Fruit fly (Drosophila melanogaster) whole organism, embryonic: Measurements from ENCODE around the gene RanGAP.
A peak's percentile ranks its signal among the peaks of the same experiment; 100 is the strongest.

Experiments
- Bdp1 ChIP-seq: fragments of 200-800 bp; sonication (Bioruptor generic); optimal IDR thresholded peaks from 3 replicates; lab custom pipeline; 2016; ENCODE audit warnings: missing biosample characterization, missing genetic modification characterization
- Bteb2 ChIP-seq: fragments of 200-800 bp; sonication (Bioruptor generic); optimal IDR thresholded peaks from 2 replicates; lab custom pipeline; 2016; ENCODE audit warnings: missing biosample characterization, missing genetic modification characterization
- CG10267 ChIP-seq: fragments of 200-800 bp; sonication (Bioruptor generic); optimal IDR thresholded peaks from 2 replicates; lab custom pipeline; 2018; ENCODE audit warnings: missing biosample characterization, mild to moderate bottlenecking, missing genetic modification characterization, moderate library complexity
- CG10979 ChIP-seq: fragments of 200-800 bp; sonication (Bioruptor generic); optimal IDR thresholded peaks from 2 replicates; lab custom pipeline; 2018; ENCODE audit warnings: missing biosample characterization, mild to moderate bottlenecking, missing genetic modification characterization, moderate library complexity
- CG11456 ChIP-seq: fragments of 200-800 bp; sonication (Bioruptor generic); IDR thresholded peaks from 3 replicates; pipeline ENCODE4 v1.3.6; 2022; ENCODE audit warnings: missing biosample characterization, missing genetic modification characterization
- CG12155 ChIP-seq: fragments of 200-800 bp; sonication (Bioruptor generic); optimal IDR thresholded peaks from 3 replicates; lab custom pipeline; 2016; ENCODE audit warnings: missing biosample characterization, missing genetic modification characterization
- CG13287 ChIP-seq: fragments of 200-800 bp; sonication (Bioruptor generic); IDR thresholded peaks from 2 replicates; pipeline ENCODE4 v1.3.6; 2022; ENCODE audit warnings: missing biosample characterization, missing genetic modification characterization; ENCODE audit not compliant: partially characterized antibody
- CG1602 ChIP-seq: fragments of 200-800 bp; sonication (Bioruptor generic); optimal IDR thresholded peaks from 3 replicates; lab custom pipeline; 2016; ENCODE audit warnings: missing biosample characterization, missing genetic modification characterization
- CG17829 ChIP-seq: fragments of 200-800 bp; optimal IDR thresholded peaks from 2 replicates; lab custom pipeline; 2019; ENCODE audit warnings: missing biosample characterization, mild to moderate bottlenecking, missing genetic modification characterization, moderate library complexity
- CG18476 ChIP-seq: fragments of 200-800 bp; sonication (Bioruptor generic); optimal IDR thresholded peaks from 2 replicates; lab custom pipeline; 2016; ENCODE audit warnings: missing biosample characterization, mild to moderate bottlenecking, missing genetic modification characterization
- CG32767 ChIP-seq: fragments of 200-800 bp; sonication (Bioruptor generic); IDR thresholded peaks from 2 replicates; pipeline ENCODE4 v1.3.6; 2022; ENCODE audit warnings: missing biosample characterization, missing genetic modification characterization
- CG34422 ChIP-seq: fragments of 200-800 bp; sonication (Bioruptor generic); IDR thresholded peaks from 3 replicates; pipeline ENCODE4 v1.3.6; 2022; ENCODE audit warnings: missing biosample characterization, missing genetic modification characterization
- CG6175 ChIP-seq: fragments of 200-800 bp; sonication (Bioruptor generic); IDR thresholded peaks from 3 replicates; pipeline ENCODE4 v1.3.6; 2022; ENCODE audit warnings: missing biosample characterization, missing genetic modification characterization
- CG6813 ChIP-seq: fragments of 200-800 bp; sonication (Bioruptor generic); optimal IDR thresholded peaks from 2 replicates; lab custom pipeline; 2017; ENCODE audit warnings: missing biosample characterization, missing genetic modification characterization, mild to moderate bottlenecking, moderate library complexity, missing genetic modification reagents
- Chrac-16 ChIP-seq: fragments of 200-800 bp; sonication (Bioruptor generic); optimal IDR thresholded peaks from 3 replicates; lab custom pipeline; 2016; ENCODE audit warnings: missing biosample characterization, missing genetic modification characterization
- D ChIP-seq, 2 experiments: fragments of 200-800 bp in 1 of 2; fragments of >200 bp in 1 of 2; sonication (Bioruptor generic) in 1 of 2; optimal IDR thresholded peaks; 2 replicates in 1 of 2; 3 replicates in 1 of 2; lab custom pipeline; 2017; ENCODE audit warnings: mild to moderate bottlenecking in 1 of 2, missing biosample characterization in 1 of 2, missing genetic modification characterization in 1 of 2, missing genetic modification reagents in 1 of 2
- Hand ChIP-seq: fragments of 200-800 bp; sonication (Bioruptor generic); optimal IDR thresholded peaks from 2 replicates; lab custom pipeline; 2017; ENCODE audit warnings: mild to moderate bottlenecking, missing biosample characterization, missing genetic modification reagents, missing genetic modification characterization
- Hr51 ChIP-seq, 2 experiments: fragments of 200-800 bp; sonication (Bioruptor generic); optimal IDR thresholded peaks; 2 replicates in 1 of 2; 3 replicates in 1 of 2; lab custom pipeline; 2016 to 2018; ENCODE audit warnings: missing biosample characterization in 2 of 2, missing genetic modification characterization in 2 of 2, mild to moderate bottlenecking in 1 of 2, moderate library complexity in 1 of 2
- Hr78 ChIP-seq, 2 experiments: fragments of 200-800 bp in 1 of 2; fragments of >200 bp in 1 of 2; sonication (Bioruptor generic) in 1 of 2; optimal IDR thresholded peaks; 2 replicates each; lab custom pipeline; 2017 to 2019; ENCODE audit warnings: missing biosample characterization in 2 of 2, missing genetic modification characterization in 2 of 2, mild to moderate bottlenecking in 1 of 2, moderate library complexity in 1 of 2
- PHDP ChIP-seq: fragments of 200-800 bp; sonication (Bioruptor generic); optimal IDR thresholded peaks from 3 replicates; lab custom pipeline; 2018; ENCODE audit warnings: missing biosample characterization, mild to moderate bottlenecking, missing genetic modification characterization, moderate library complexity
- Ravus ChIP-seq: fragments of 200-800 bp; sonication (Bioruptor generic); IDR thresholded peaks from 2 replicates; pipeline ENCODE4 v1.3.6; 2022; ENCODE audit warnings: missing biosample characterization, missing genetic modification characterization
- Rx ChIP-seq: fragments of 200-800 bp; sonication (Bioruptor generic); IDR thresholded peaks from 2 replicates; pipeline ENCODE4 v1.3.6; 2022; ENCODE audit warnings: missing biosample characterization, missing genetic modification characterization
- Side ChIP-seq: fragments of 200-800 bp; sonication (Bioruptor generic); optimal IDR thresholded peaks from 2 replicates; lab custom pipeline; 2016; ENCODE audit warnings: missing biosample characterization, missing genetic modification characterization
- Sry-β ChIP-seq: fragments of 200-800 bp; sonication (Bioruptor generic); optimal IDR thresholded peaks from 2 replicates; lab custom pipeline; 2018; ENCODE audit warnings: missing biosample characterization, mild to moderate bottlenecking, missing genetic modification characterization, moderate library complexity
- Trl ChIP-seq, 3 experiments: fragments of >200 bp in 2 of 3; fragments of 200-800 bp in 1 of 3; sonication (Bioruptor generic) in 1 of 3; optimal IDR thresholded peaks; 2 replicates in 1 of 3; 3 replicates in 2 of 3; lab custom pipeline; 2016 to 2017; ENCODE audit warnings: missing biosample characterization in 1 of 3, missing genetic modification characterization in 1 of 3
- ap ChIP-seq: fragments of 200-800 bp; sonication (Bioruptor generic); IDR thresholded peaks from 2 replicates; pipeline ENCODE4 v1.3.6; 2022; ENCODE audit warnings: missing biosample characterization, missing genetic modification characterization
- bsh ChIP-seq, 2 experiments: fragments of 200-800 bp; sonication (Bioruptor generic); optimal IDR thresholded peaks; 2 replicates each; lab custom pipeline; 2017 to 2018; ENCODE audit warnings: mild to moderate bottlenecking in 2 of 2, missing biosample characterization in 2 of 2, missing genetic modification characterization in 2 of 2, moderate library complexity in 1 of 2
- cas ChIP-seq: fragments of 200-800 bp; sonication (Bioruptor generic); IDR thresholded peaks from 2 replicates; pipeline ENCODE4 v1.3.6; 2022; ENCODE audit warnings: missing biosample characterization, missing genetic modification characterization
- crp ChIP-seq, 2 experiments: fragments of 200-800 bp; sonication (Bioruptor generic); optimal IDR thresholded peaks; 2 replicates in 1 of 2; 3 replicates in 1 of 2; lab custom pipeline; 2017; ENCODE audit warnings: missing biosample characterization in 2 of 2, missing genetic modification characterization in 2 of 2, mild to moderate bottlenecking in 1 of 2, moderate library complexity in 1 of 2
- cwo ChIP-seq: fragments of 200-800 bp; sonication (Bioruptor generic); optimal IDR thresholded peaks from 3 replicates; lab custom pipeline; 2017; ENCODE audit warnings: missing biosample characterization, missing genetic modification characterization, mild to moderate bottlenecking, moderate library complexity, missing genetic modification reagents
- dysf ChIP-seq: fragments of 200-800 bp; sonication (Bioruptor generic); IDR thresholded peaks from 3 replicates; pipeline ENCODE4 v1.3.6; 2022; ENCODE audit warnings: missing biosample characterization, missing genetic modification characterization
- gt ChIP-seq: fragments of 200-800 bp; sonication (Bioruptor generic); IDR thresholded peaks from 2 replicates; pipeline ENCODE4 v1.3.6; 2022; ENCODE audit warnings: missing biosample characterization, missing genetic modification characterization
- her ChIP-seq: fragments of 200-800 bp; sonication (Bioruptor generic); optimal IDR thresholded peaks from 2 replicates; lab custom pipeline; 2016; ENCODE audit warnings: missing biosample characterization, missing genetic modification characterization
- jigr1 ChIP-seq: fragments of 200-800 bp; sonication (Bioruptor generic); IDR thresholded peaks from 3 replicates; pipeline ENCODE4 v1.3.6; 2022; ENCODE audit warnings: missing biosample characterization, missing genetic modification characterization
- lmd ChIP-seq: fragments of 200-800 bp; sonication (Bioruptor generic); IDR thresholded peaks from 2 replicates; pipeline ENCODE4 v1.3.6; 2022; ENCODE audit warnings: missing biosample characterization, missing genetic modification characterization
- lola ChIP-seq, 3 experiments: fragments of >200 bp in 2 of 3; fragments of 200-800 bp in 1 of 3; sonication (Bioruptor generic) in 1 of 3; optimal IDR thresholded peaks; 2 replicates each; lab custom pipeline; 2017 to 2019; ENCODE audit warnings: missing biosample characterization in 3 of 3, missing genetic modification characterization in 3 of 3, mild to moderate bottlenecking in 1 of 3, moderate library complexity in 1 of 3
- mam ChIP-seq: fragments of 200-800 bp; sonication (Bioruptor generic); optimal IDR thresholded peaks from 3 replicates; lab custom pipeline; 2016; ENCODE audit warnings: missing biosample characterization, missing genetic modification characterization
- otp ChIP-seq: fragments of 200-800 bp; sonication (Bioruptor generic); IDR thresholded peaks from 3 replicates; pipeline ENCODE4, ENCODE4 v1.3.6; 2022; ENCODE audit warnings: missing biosample characterization, missing genetic modification characterization
- row ChIP-seq: fragments of 200-800 bp; sonication (Bioruptor generic); IDR thresholded peaks from 3 replicates; pipeline ENCODE4 v1.3.6; 2022; ENCODE audit warnings: missing biosample characterization, missing genetic modification characterization
- sens ChIP-seq: fragments of 200-800 bp; sonication (Bioruptor generic); peaks from one replicate; lab custom pipeline; 2016; ENCODE audit warnings: missing biosample characterization, missing genetic modification characterization
- sr ChIP-seq: fragments of 200-800 bp; sonication (Bioruptor generic); IDR thresholded peaks from 3 replicates; pipeline ENCODE4 v1.3.6; 2022; ENCODE audit warnings: missing biosample characterization, missing genetic modification characterization
- ssp ChIP-seq: fragments of 200-800 bp; sonication (Bioruptor generic); IDR thresholded peaks from 2 replicates; pipeline ENCODE4 v1.3.6; 2022; ENCODE audit warnings: missing biosample characterization, missing genetic modification characterization
- sug ChIP-seq: fragments of 200-800 bp; optimal IDR thresholded peaks from 2 replicates; lab custom pipeline; 2019; ENCODE audit warnings: missing biosample characterization, mild to moderate bottlenecking, missing genetic modification characterization, moderate library complexity
- tin ChIP-seq: fragments of 200-800 bp; sonication (Bioruptor generic); optimal IDR thresholded peaks from 3 replicates; lab custom pipeline; 2016; ENCODE audit warnings: missing biosample characterization, missing genetic modification characterization
- tna ChIP-seq: fragments of 200-800 bp; sonication (Bioruptor generic); IDR thresholded peaks from 2 replicates; pipeline ENCODE4 v1.3.6; 2022; ENCODE audit warnings: missing biosample characterization, missing genetic modification characterization; ENCODE audit not compliant: partially characterized antibody
- vvl ChIP-seq: fragments of 200-800 bp; sonication (Bioruptor generic); IDR thresholded peaks from 2 replicates; pipeline ENCODE4 v1.3.6; 2022; ENCODE audit warnings: missing biosample characterization, missing genetic modification characterization
- z ChIP-seq: fragments of 200-800 bp; sonication (Bioruptor generic); IDR thresholded peaks from 3 replicates; pipeline ENCODE4 v1.3.6; 2022; ENCODE audit warnings: missing biosample characterization, missing genetic modification characterization

Gene RanGAP

DNA sequence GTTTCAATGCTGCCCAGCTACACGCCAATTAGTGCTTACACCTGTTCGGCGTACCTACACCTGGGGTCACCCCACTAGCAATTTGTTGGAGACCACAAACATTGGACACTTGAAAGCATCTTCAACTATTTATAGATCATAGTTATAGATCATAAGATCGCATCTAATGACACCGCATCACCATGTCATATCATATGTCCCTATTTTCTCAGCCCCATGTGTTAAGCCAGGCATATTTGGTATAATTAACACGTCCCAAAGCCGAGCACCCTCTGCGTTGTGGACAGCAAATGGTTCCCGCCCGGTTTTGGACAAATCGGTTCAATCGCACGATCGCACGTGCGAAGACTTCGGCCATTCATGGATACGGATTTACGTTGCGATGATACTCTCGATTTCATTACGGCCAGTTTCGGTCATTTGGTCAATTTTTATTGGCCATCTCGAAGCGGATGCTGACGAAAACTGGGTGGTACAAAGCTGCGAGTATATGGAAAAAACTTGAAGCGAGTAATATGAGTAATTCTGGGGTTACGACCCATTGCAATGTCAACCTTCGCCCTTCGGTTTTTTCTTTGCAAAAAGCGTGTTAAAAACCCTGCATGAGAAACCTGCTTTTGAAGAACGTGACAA is 2.0 kb upstream of the RanGAP start (continued):
- TF ChIP-seq Hr78 (GFP tag; optimal IDR thresholded peaks at IDR 0.05; lab: Kevin White, UChicago) = peak in 1 of 2 experiments; percentile 67
- TF ChIP-seq Rx (GFP tag; lab: Robert Waterston, UW) = peak; percentile 54; the same call in 1 of the 2 replicates
- TF ChIP-seq sr (GFP tag; lab: Robert Waterston, UW) = no peak
- peak; percentile 50; the same call in 1 of the 2 replicates for TF ChIP-seq ssp
- TF ChIP-seq vvl (GFP tag; lab: Robert Waterston, UW) = peak; percentile 85
- TF ChIP-seq mam = peak; percentile 81
- peak; percentile 90 for TF ChIP-seq CG32767
- no peak for TF ChIP-seq D (optimal IDR thresholded peaks at IDR 0.05; lab: Kevin White, UChicago)
- peak; percentile 66 for TF ChIP-seq D (GFP tag; optimal IDR thresholded peaks at IDR 0.05; lab: Kevin White, UChicago)
- peak in 1 of 2 experiments; percentile 60 for TF ChIP-seq crp (GFP tag; optimal IDR thresholded peaks at IDR 0.05; lab: Kevin White, UChicago)
- TF ChIP-seq CG34422 = peak; percentile 86
- no peak for TF ChIP-seq tna
- TF ChIP-seq lmd (GFP tag; lab: Robert Waterston, UW) = peak; percentile 82
- TF ChIP-seq lola (GFP tag; optimal IDR thresholded peaks at IDR 0.05; lab: Kevin White, UChicago) = peak in 1 of 3 experiments; percentile 68
- peak; percentile 35 for TF ChIP-seq sug (tag; lab: Kevin White, UChicago)
- TF ChIP-seq dysf (GFP tag; lab: Robert Waterston, UW) = peak; percentile 84
- no peak for TF ChIP-seq z
- no peak for TF ChIP-seq Sry-β (GFP tag; lab: Kevin White, UChicago)
- peak in 1 of 2 experiments; percentile 77 for TF ChIP-seq bsh (GFP tag; optimal IDR thresholded peaks at IDR 0.05; lab: Kevin White, UChicago)
- 0 out of 3 replicates have a peak, but pooled peaks have one; percentile 52 for TF ChIP-seq jigr1 (GFP tag; lab: Robert Waterston, UW)
- TF ChIP-seq CG10267 (tag; lab: Kevin White, UChicago) = peak; percentile 57
- peak; percentile 33 for TF ChIP-seq CG6813
- TF ChIP-seq sens = peak; percentile 91
- TF ChIP-seq gt = peak; percentile 43; the same call in 1 of the 2 replicates
- TF ChIP-seq CG11456 (GFP tag; lab: Robert Waterston, UW) = peak; percentile 71; the same call in 1 of the 3 replicates
- peak; percentile 73 for TF ChIP-seq CG10979 (tag; lab: Kevin White, UChicago)
- peak; percentile 62 for TF ChIP-seq CG12155
- TF ChIP-seq Side (GFP tag; lab: Kevin White, UChicago) = peak; percentile 64
- peak; percentile 81 for TF ChIP-seq PHDP (tag; lab: Kevin White, UChicago)
- TF ChIP-seq Hand = no peak
- TF ChIP-seq Trl (optimal IDR thresholded peaks at IDR 0.05; lab: Kevin White, UChicago) = no peak
- TF ChIP-seq Trl (GFP tag; optimal IDR thresholded peaks at IDR 0.05; lab: Kevin White, UChicago) = peak; percentile 59
- TF ChIP-seq CG18476 (GFP tag; lab: Kevin White, UChicago) = peak; percentile 53
- peak; percentile 62 for TF ChIP-seq Bdp1 (GFP tag; lab: Kevin White, UChicago)
- peak; percentile 84 for TF ChIP-seq row
- no peak for TF ChIP-seq cas (GFP tag; lab: Robert Waterston, UW)
- peak; percentile 89 for TF ChIP-seq cwo (GFP tag; lab: Kevin White, UChicago)
- peak; percentile 50 for TF ChIP-seq Bteb2 (GFP tag; lab: Kevin White, UChicago)
- peak; percentile 83 for TF ChIP-seq otp (GFP tag; lab: Robert Waterston, UW)
- no peak for TF ChIP-seq CG13287 (GFP tag; lab: Robert Waterston, UW)
- 0 out of 2 replicates have a peak, but pooled peaks have one; percentile 49 for TF ChIP-seq ap (GFP tag; lab: Robert Waterston, UW)
- 0 out of 2 replicates have a peak, but pooled peaks have one; percentile 8 for TF ChIP-seq Ravus (GFP tag; lab: Robert Waterston, UW)
- peak; percentile 50 for TF ChIP-seq tin (GFP tag; lab: Kevin White, UChicago)
- TF ChIP-seq CG6175 = no peak
- TF ChIP-seq her = peak; percentile 88
- TF ChIP-seq Chrac-16 (GFP tag; lab: Kevin White, UChicago) = peak; percentile 60
- TF ChIP-seq CG17829 = peak; percentile 67
- TF ChIP-seq CG1602 (GFP tag; lab: Kevin White, UChicago) = peak; percentile 83
- peak; percentile 87 to 94 for TF ChIP-seq Hr51 (GFP tag; optimal IDR thresholded peaks at IDR 0.05; lab: Kevin White, UChicago)
